Worm (Caenorhabditis elegans): ENCODE measurements around the gene Y39B6A.25.

DNA sequence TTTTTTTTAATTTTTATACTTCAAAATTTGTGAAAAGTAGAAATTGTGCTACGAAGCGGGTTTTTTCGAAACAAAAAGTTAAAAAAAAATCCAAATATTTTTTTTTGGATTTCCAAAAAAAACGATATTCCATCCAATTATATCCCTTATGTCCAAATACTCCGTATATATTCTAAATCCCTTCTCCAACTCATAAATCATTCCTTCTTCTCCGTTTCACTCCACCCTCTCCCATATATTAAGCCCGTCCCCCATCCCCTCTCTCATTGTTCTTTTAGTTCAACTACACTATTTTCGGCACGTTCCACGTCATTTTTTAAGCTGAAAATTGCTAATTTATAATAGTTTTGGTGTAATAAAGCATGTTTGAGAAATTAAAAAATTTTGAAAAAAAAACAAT is 31.3 kb downstream of the Y39B6A.25 start:
- TF ChIP-seq klf-2 (GFP tag; conservative IDR thresholded peaks at IDR 0.05) = no peak
- no peak for TF ChIP-seq ref-1 (GFP tag; conservative IDR thresholded peaks at IDR 0.05)

Measured in whole organism, midembryonic.